Worm (Caenorhabditis elegans): ENCODE results near the gene clu-1.

- no peak for TF ChIP-seq snpc-4 (GFP tag; optimal IDR thresholded peaks at IDR 0.05)
- no peak for TF ChIP-seq snpc-4 (tag; optimal IDR thresholded peaks at IDR 0.05)
- TF ChIP-seq ceh-40 (GFP tag; IDR thresholded peaks at IDR 0.05) = no peak
- peak; percentile 0 for TF ChIP-seq snpc-3.4 (tag; optimal IDR thresholded peaks at IDR 0.05)
- no peak for TF ChIP-seq mes-4 (tag; optimal IDR thresholded peaks at IDR 0.05)
- no peak for TF ChIP-seq lsl-1 (GFP tag; optimal IDR thresholded peaks at IDR 0.05)
These were observed 30.3 kb downstream of the clu-1 start, which contains the start of the genes dars-1 and ctr-9 for ce11 chrIII:9490783-9491547.

Data from whole organism, young adult.